Worm (Caenorhabditis elegans) whole organism, mixed stage, embryonic: ENCODE data around the gene algn-2.

Experiments used
- ceh-43 ChIP-seq: fragments of 200-800 bp; sonication (Bioruptor generic); optimal IDR thresholded peaks from 2 replicates; lab custom pipeline; 2018; ENCODE audit warnings: mild to moderate bottlenecking, missing genetic modification characterization, moderate library complexity, missing compliant biosample characterization
- elt-3 ChIP-seq: fragments of 150-350 bp; optimal IDR thresholded peaks from 2 replicates; lab custom pipeline; 2014; ENCODE audit warnings: missing biosample characterization, missing genetic modification characterization
- ham-2 ChIP-seq: fragments of 200-800 bp; sonication (Bioruptor generic); optimal IDR thresholded peaks from 2 replicates; lab custom pipeline; 2018; ENCODE audit warnings: mild to moderate bottlenecking, missing genetic modification characterization, missing compliant biosample characterization
- nhr-12 ChIP-seq: fragments of 150-350 bp; optimal IDR thresholded peaks from 2 replicates; lab custom pipeline; 2014; ENCODE audit warnings: missing biosample characterization, missing genetic modification characterization
- nhr-28 ChIP-seq: fragments of 150-350 bp; optimal IDR thresholded peaks from 2 replicates; lab custom pipeline; 2014; ENCODE audit warnings: missing biosample characterization, missing genetic modification characterization
- nhr-76 ChIP-seq: sonication (generic microtip); optimal IDR thresholded peaks from 2 replicates; lab custom pipeline; 2017; ENCODE audit warnings: missing biosample characterization, missing genetic modification characterization
- pha-4 ChIP-seq: fragments of 150-350 bp; optimal IDR thresholded peaks from 2 replicates; lab custom pipeline; 2018; ENCODE audit warnings: missing biosample characterization, missing genetic modification reagents, missing genetic modification characterization
- unc-62 ChIP-seq: fragments of 150-350 bp; optimal IDR thresholded peaks from 2 replicates; lab custom pipeline; 2014; ENCODE audit warnings: missing biosample characterization, missing genetic modification reagents, missing genetic modification characterization
- ztf-11 ChIP-seq: fragments of 150-350 bp; optimal IDR thresholded peaks from 2 replicates; lab custom pipeline; 2014; ENCODE audit warnings: missing biosample characterization, missing genetic modification characterization

DNA sequence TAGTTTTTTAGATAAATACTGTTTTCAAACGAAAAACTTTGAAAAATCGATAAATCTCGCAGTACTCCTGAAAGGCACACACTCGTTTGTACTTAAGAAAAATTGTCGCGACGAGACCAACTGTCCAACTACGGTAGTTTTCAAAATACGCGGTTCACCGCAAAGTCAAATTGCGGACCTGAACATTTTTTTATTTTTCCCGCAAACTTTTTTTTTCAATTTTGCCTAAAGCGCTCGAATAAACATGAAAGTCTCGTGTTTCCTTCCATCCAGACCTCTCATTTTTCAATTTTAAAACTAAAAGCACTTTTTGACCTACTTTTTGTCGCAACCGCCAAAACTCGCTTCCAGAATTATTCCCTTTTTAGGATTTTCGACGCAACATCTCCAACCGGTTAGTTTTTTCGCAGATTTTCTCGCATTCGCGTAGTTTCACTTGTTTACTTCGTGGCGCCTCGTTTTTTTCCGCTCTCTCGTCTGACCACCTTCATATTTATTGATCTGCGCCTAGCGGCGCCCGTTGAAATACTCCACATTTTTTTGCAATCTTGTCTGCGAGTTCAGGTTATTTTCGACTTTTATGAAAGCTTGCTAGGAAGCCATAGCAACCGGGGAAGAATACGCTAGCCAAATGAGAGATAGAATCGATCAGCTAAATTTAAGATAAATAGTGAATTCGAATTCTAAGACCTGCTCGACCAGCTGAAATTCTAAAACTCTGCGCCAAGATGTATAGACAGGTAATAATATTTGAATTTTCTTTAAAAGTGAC is 2.6 kb downstream of the algn-2 start, which contains the start of gene prdx-2:
- TF ChIP-seq nhr-28 (tag; lab: Kevin White, UChicago) (no peak), nhr-12 (no peak), unc-62 (GFP tag; lab: Kevin White, UChicago) (no peak), pha-4 (tag; lab: Kevin White, UChicago) (no peak), ztf-11 (tag; lab: Kevin White, UChicago) (no peak), nhr-76 (no peak), ceh-43 (GFP tag; lab: Kevin White, UChicago) (no peak), ham-2 (GFP tag; lab: Kevin White, UChicago) (no peak), elt-3 (tag; lab: Kevin White, UChicago) (no peak)
